Worm (Caenorhabditis elegans) whole organism, mixed stage, embryonic: Measurements from ENCODE around the gene Y62E10A.19.
A peak's percentile ranks its signal among the peaks of the same experiment; 100 is the strongest.
"Not testable (repeated sequence)": the region's sequence is repeated elsewhere in the genome, so short reads cannot be mapped to it uniquely, and the experiment has no call there.

Source experiments
- M03D4.4 ChIP-seq: sonication (generic microtip); optimal IDR thresholded peaks from 2 replicates; lab custom pipeline; 2017; ENCODE audit warnings: mild to moderate bottlenecking, missing genetic modification characterization, missing compliant biosample characterization
- ceh-39 ChIP-seq: fragments of 150-350 bp; optimal IDR thresholded peaks from 2 replicates; lab custom pipeline; 2014; ENCODE audit warnings: missing biosample characterization, missing genetic modification characterization
- ceh-83 ChIP-seq: fragments of 200-800 bp; sonication (Bioruptor generic); optimal IDR thresholded peaks from 2 replicates; lab custom pipeline; 2018; ENCODE audit warnings: mild to moderate bottlenecking, missing genetic modification characterization, missing compliant biosample characterization
- ces-1 ChIP-seq: fragments of 150-350 bp; optimal IDR thresholded peaks from 2 replicates; lab custom pipeline; 2014; ENCODE audit warnings: missing biosample characterization, missing genetic modification reagents, missing genetic modification characterization
- cnd-1 ChIP-seq: fragments of 200-800 bp; sonication (Bioruptor generic); optimal IDR thresholded peaks from 2 replicates; lab custom pipeline; 2018; ENCODE audit warnings: mild to moderate bottlenecking, missing genetic modification characterization, missing compliant biosample characterization
- elt-3 ChIP-seq: fragments of 150-350 bp; optimal IDR thresholded peaks from 2 replicates; lab custom pipeline; 2014; ENCODE audit warnings: missing biosample characterization, missing genetic modification characterization
- flh-1 ChIP-seq: fragments of 200-800 bp; sonication (Bioruptor generic); optimal IDR thresholded peaks from 2 replicates; lab custom pipeline; 2018; ENCODE audit warnings: mild to moderate bottlenecking, missing genetic modification characterization, moderate library complexity, missing compliant biosample characterization
- ham-2 ChIP-seq: fragments of 200-800 bp; sonication (Bioruptor generic); optimal IDR thresholded peaks from 2 replicates; lab custom pipeline; 2018; ENCODE audit warnings: mild to moderate bottlenecking, missing genetic modification characterization, missing compliant biosample characterization
- hlh-1 ChIP-seq: fragments of 150-350 bp; optimal IDR thresholded peaks from 2 replicates; lab custom pipeline; 2014; ENCODE audit warnings: missing biosample characterization, missing genetic modification reagents, missing genetic modification characterization
- lin-13 ChIP-seq: fragments of 150-350 bp; optimal IDR thresholded peaks from 2 replicates; lab custom pipeline; 2014; ENCODE audit warnings: missing biosample characterization, missing genetic modification characterization
- lsy-2 ChIP-seq: fragments of 150-350 bp; optimal IDR thresholded peaks from 2 replicates; lab custom pipeline; 2014; ENCODE audit warnings: missing biosample characterization, missing genetic modification characterization
- mab-5 ChIP-seq: fragments of 150-350 bp; optimal IDR thresholded peaks from 2 replicates; lab custom pipeline; 2014; ENCODE audit warnings: missing biosample characterization, missing genetic modification characterization
- mep-1 ChIP-seq: fragments of 150-350 bp; optimal IDR thresholded peaks from 2 replicates; lab custom pipeline; 2017; ENCODE audit warnings: missing biosample characterization, missing genetic modification reagents, missing genetic modification characterization, inconsistent platforms
- mls-2 ChIP-seq: sonication (generic microtip); optimal IDR thresholded peaks from 2 replicates; lab custom pipeline; 2016; ENCODE audit warnings: mild to moderate bottlenecking, missing genetic modification characterization, moderate library complexity, missing compliant biosample characterization
- nhr-12 ChIP-seq: fragments of 150-350 bp; optimal IDR thresholded peaks from 2 replicates; lab custom pipeline; 2014; ENCODE audit warnings: missing biosample characterization, missing genetic modification characterization
- nhr-2 ChIP-seq: fragments of 150-350 bp; optimal IDR thresholded peaks from 2 replicates; lab custom pipeline; 2014; ENCODE audit warnings: missing biosample characterization, missing genetic modification characterization
- nhr-28 ChIP-seq: fragments of 150-350 bp; optimal IDR thresholded peaks from 2 replicates; lab custom pipeline; 2014; ENCODE audit warnings: missing biosample characterization, missing genetic modification characterization
- nhr-76 ChIP-seq: sonication (generic microtip); optimal IDR thresholded peaks from 2 replicates; lab custom pipeline; 2017; ENCODE audit warnings: missing biosample characterization, missing genetic modification characterization
- pha-4 ChIP-seq: fragments of 150-350 bp; optimal IDR thresholded peaks from 2 replicates; lab custom pipeline; 2018; ENCODE audit warnings: missing biosample characterization, missing genetic modification reagents, missing genetic modification characterization
- sem-2 ChIP-seq: fragments of 200-800 bp; sonication (Bioruptor generic); optimal IDR thresholded peaks from 2 replicates; lab custom pipeline; 2018; ENCODE audit warnings: mild to moderate bottlenecking, missing genetic modification characterization, missing compliant biosample characterization
- snpc-4 ChIP-seq: fragments of 150-350 bp; optimal IDR thresholded peaks from 2 replicates; lab custom pipeline; 2014; ENCODE audit warnings: missing biosample characterization, missing genetic modification characterization
- sptf-1 ChIP-seq: sonication (generic microtip); optimal IDR thresholded peaks from 2 replicates; lab custom pipeline; 2017; ENCODE audit warnings: mild to moderate bottlenecking, missing genetic modification characterization, moderate library complexity, missing compliant biosample characterization
- tbx-8 ChIP-seq: fragments of 200-800 bp; sonication (Bioruptor generic); optimal IDR thresholded peaks from 2 replicates; lab custom pipeline; 2018; ENCODE audit warnings: mild to moderate bottlenecking, missing genetic modification characterization, moderate library complexity, missing compliant biosample characterization
- unc-120 ChIP-seq: sonication (generic microtip); optimal IDR thresholded peaks from 2 replicates; lab custom pipeline; 2017; ENCODE audit warnings: missing genetic modification characterization, missing compliant biosample characterization; ENCODE audit not compliant: poor library complexity, severe bottlenecking
- unc-39 ChIP-seq: fragments of 150-350 bp; optimal IDR thresholded peaks from 2 replicates; lab custom pipeline; 2014; ENCODE audit warnings: missing biosample characterization, missing genetic modification characterization
- unc-62 ChIP-seq: fragments of 150-350 bp; optimal IDR thresholded peaks from 2 replicates; lab custom pipeline; 2014; ENCODE audit warnings: missing biosample characterization, missing genetic modification reagents, missing genetic modification characterization
- zip-8 ChIP-seq: fragments of 150-350 bp; optimal IDR thresholded peaks from 2 replicates; lab custom pipeline; 2014; ENCODE audit warnings: missing biosample characterization, missing genetic modification characterization
- ztf-11 ChIP-seq: fragments of 150-350 bp; optimal IDR thresholded peaks from 2 replicates; lab custom pipeline; 2014; ENCODE audit warnings: missing biosample characterization, missing genetic modification characterization

The Y62E10A.19 gene

DNA sequence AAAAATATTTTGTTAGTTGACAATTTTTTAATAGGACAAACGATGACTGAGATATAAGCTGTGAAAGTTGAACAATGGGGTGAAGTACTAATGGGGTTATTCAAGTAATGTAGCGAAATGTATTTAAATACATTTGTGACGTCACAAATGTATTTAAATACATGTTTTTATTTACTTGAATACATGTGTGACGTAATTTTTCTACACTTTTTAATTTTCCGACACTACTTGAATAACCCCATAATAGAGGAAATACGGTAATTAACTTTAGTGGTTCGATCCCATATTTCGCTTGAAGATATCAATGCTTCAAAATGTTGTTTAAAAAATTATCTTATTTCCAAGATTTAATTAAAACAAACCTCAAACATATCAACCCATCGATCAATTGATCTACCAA lies 33.6 kb upstream of the Y62E10A.19 start:
- peak; percentile 90 for TF ChIP-seq zip-8 (tag; lab: Kevin White, UChicago)
- TF ChIP-seq, all 35 proteins: peak for 1; not testable (repeated sequence) for 34

DNA sequence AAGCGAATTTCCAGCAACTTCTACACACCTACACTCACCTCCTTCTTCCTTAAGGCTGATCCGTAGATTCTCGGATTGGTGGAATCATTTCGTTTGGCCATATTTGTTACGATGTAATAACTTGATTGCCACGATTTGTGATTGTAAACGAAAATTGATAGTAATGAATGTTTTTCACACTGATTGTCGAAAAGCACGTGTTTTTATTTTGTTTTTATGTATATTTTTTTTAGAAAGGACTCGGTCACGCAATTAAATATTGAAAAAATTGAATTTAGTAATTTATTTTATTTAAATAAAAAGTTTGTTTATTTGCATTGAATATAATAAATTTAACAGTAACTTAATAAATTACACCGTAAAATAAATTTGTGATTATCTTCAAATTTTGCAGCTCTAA lies 25.8 kb upstream of the Y62E10A.19 start, which contains the start of gene K09B11.5:
TSS of gene K09B11.5 (minus strand) at position 101 of the 400 bp plus-strand sequence.
- TF ChIP-seq M03D4.4 (tag; lab: Kevin White, UChicago); unc-39 (tag; lab: Kevin White, UChicago); ceh-83 (GFP tag; lab: Kevin White, UChicago): not testable (repeated sequence)

- TF ChIP-seq unc-120 (tag; lab: Kevin White, UChicago) (no peak), unc-39 (tag; lab: Kevin White, UChicago) (no peak), sem-2 (GFP tag; lab: Kevin White, UChicago) (no peak), mep-1 (no peak), mab-5 (tag; lab: Kevin White, UChicago) (no peak), flh-1 (no peak), cnd-1 (tag; lab: Kevin White, UChicago) (no peak), elt-3 (tag; lab: Kevin White, UChicago) (no peak), lin-13 (tag; lab: Kevin White, UChicago) (no peak), sptf-1 (tag; lab: Kevin White, UChicago) (no peak), unc-62 (GFP tag; lab: Kevin White, UChicago) (no peak), ztf-11 (tag; lab: Kevin White, UChicago) (no peak)
- TF ChIP-seq, all 35 proteins: peak for 0
Observed at ce11 chrIV:13429240-13429639, 21.1 kb upstream of the Y62E10A.19 start, which contains the start of gene K09B11.4. Gene K09B11.4 (plus strand): TSS chrIV:13429540.

ce11 chrIV:13422200-13422599 lies 14.1 kb upstream of the Y62E10A.19 start, which contains the start of gene nol-9:
Gene nol-9 (plus strand): TSS chrIV:13422500.
- TF ChIP-seq tbx-8 (no peak), zip-8 (tag; lab: Kevin White, UChicago) (no peak), mls-2 (tag; lab: Kevin White, UChicago) (no peak), cnd-1 (tag; lab: Kevin White, UChicago) (no peak), sem-2 (GFP tag; lab: Kevin White, UChicago) (no peak)
- TF ChIP-seq, all 35 proteins: peak for 0

- TF ChIP-seq nhr-2 (no peak), lsy-2 (tag; lab: Kevin White, UChicago) (no peak), ces-1 (GFP tag; lab: Kevin White, UChicago) (peak; percentile 8), elt-3 (tag; lab: Kevin White, UChicago) (no peak), ceh-39 (no peak), nhr-76 (no peak), nhr-28 (tag; lab: Kevin White, UChicago) (no peak), lin-13 (tag; lab: Kevin White, UChicago) (no peak), sem-2 (GFP tag; lab: Kevin White, UChicago) (no peak), unc-120 (tag; lab: Kevin White, UChicago) (peak; percentile 33), nhr-12 (tag; lab: Kevin White, UChicago) (no peak), ham-2 (no peak)
Observed at ce11 chrIV:13415739-13416271, 7.7 kb upstream of the Y62E10A.19 start, which contains the start of the genes pik-1 and aptf-2. Gene pik-1 (plus strand): TSS chrIV:13416041. Gene aptf-2 (minus strand): TSS chrIV:13416051.

- no peak for TF ChIP-seq snpc-4 (tag; lab: Kevin White, UChicago)
- TF ChIP-seq ces-1 (GFP tag; lab: Kevin White, UChicago): peak; percentile 17
- peak; percentile 31 for TF ChIP-seq pha-4 (tag; lab: Kevin White, UChicago)
- no peak for TF ChIP-seq mep-1
- peak; percentile 3 for TF ChIP-seq cnd-1 (tag; lab: Kevin White, UChicago)
- TF ChIP-seq ceh-39: no peak
- peak; percentile 7 for TF ChIP-seq hlh-1 (tag; lab: Kevin White, UChicago)
Observed at ce11 chrIV:13412845-13413383, 4.8 kb upstream of the Y62E10A.19 start, which contains the start of gene gcl-1. Gene gcl-1 (minus strand): TSS chrIV:13412895.
